Fruit fly (Drosophila melanogaster): Measurements from ENCODE around the gene Vps29.
A peak's percentile ranks its signal among the peaks of the same experiment; 100 is the strongest.

The Vps29 gene

DNA sequence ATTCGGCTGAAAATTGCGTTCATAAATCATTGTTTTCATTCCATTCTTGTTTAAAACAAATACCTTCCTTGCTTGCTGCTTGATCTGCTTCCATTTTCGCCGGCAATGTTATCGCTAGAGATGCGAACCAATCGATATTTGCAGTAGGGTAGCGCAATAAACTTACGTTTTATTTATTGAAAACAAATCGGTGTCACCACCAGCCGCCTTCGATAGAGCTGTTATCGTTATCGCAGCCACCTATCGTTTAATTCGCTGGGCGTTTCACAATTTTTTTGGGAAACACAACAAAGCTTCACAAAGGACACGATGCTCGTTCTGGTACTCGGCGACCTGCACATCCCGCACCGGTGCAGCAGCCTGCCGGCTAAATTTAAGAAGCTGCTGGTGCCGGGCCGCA is at the start of gene Vps29, which contains the start of gene Tfb4:
Vps29 (plus strand) TSS at position 213 of the 400 bp plus-strand sequence.
Tfb4 (minus strand) TSS at position 124 of the 400 bp plus-strand sequence.
- TF ChIP-seq CG8478 (optimal IDR thresholded peaks at IDR 0.05), result no peak
- no peak for TF ChIP-seq CTCF (optimal IDR thresholded peaks at IDR 0.05)

DNA sequence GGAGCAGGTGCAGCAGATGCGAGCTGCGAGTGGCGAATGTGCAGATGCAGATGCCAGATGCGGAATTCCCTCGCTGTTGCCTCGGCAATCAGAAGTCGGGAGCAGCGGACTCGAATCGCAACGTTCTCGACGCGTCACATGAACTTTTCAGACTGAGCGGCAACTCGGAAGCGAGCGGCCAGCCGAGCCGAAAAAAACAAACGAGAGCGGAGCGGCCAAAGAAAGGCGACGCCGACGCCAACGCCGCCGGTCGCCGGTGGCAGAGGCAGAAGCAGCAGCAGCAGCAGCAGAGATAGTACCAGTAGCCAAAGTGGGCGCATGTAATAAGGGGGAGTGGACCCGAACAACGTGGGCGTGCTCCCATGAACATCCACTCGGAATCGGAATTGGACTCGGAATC is 48.2 kb upstream of the Vps29 start, which contains the start of gene CG4629:
CG4629 (minus strand) TSS at position 156 of the 400 bp plus-strand sequence.
- TF ChIP-seq CTCF (optimal IDR thresholded peaks at IDR 0.05), result no peak
- no peak for TF ChIP-seq CG8478 (optimal IDR thresholded peaks at IDR 0.05)

DNA sequence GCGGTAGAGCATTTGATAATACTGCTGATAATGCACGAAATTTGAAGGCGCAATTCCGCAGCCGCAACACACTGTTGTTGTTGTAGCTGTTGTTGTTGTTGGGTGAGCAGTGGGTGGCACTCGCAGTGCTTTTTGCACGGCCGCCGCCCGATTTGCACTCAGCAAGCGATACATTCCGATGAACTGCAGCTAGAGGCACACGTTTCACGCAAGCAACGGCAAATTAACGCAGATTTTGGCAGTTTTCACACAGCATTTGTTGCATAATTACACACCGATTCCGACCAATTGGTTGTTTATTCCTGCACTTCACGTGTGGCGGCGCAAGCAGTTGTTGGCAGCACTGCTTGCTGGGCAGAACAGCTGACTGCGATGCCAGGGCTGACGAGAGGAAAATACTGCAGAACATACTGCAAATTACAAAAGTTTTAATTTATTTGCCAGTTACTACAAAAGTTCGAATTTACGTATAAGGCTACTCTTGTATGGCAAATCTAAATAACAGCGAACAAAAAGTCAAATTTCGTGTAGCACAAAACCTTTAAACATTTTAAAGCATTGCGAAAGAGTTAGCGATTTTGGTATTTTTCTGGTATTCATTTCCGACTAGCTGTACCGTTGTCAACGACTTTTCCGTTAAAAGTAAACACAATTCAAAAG is 42.4 kb upstream of the Vps29 start, which contains the start of the genes PolrMT and CG14339:
PolrMT (minus strand) TSS at position 345 of the 660 bp plus-strand sequence.
CG14339 (plus strand) TSS at position 512 of the 660 bp plus-strand sequence.
- TF ChIP-seq CG8478 (optimal IDR thresholded peaks at IDR 0.05) (no peak), CTCF (optimal IDR thresholded peaks at IDR 0.05) (peak in 1 of 2 experiments; percentile 18)

DNA sequence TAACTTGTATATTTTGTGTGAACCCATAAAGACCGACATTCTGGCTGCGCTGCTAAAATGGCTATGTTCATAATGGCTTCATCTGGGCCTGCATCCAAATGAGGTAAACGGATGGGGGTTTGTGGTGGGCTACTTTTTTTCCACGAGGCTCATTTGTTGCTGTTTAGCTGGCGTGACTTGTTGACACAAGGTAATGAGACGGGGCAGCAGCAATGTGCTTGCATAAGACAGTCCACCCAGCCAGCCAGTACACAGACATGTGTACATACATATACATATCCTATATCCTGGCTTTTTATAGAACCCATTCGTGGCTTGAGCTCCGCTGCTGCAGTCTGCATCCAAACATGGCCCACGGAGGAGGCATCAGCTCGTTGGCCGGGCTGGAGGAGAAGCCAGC is 37.9 kb upstream of the Vps29 start, which contains the start of gene CG14340:
CG14340 (plus strand) TSS at position 301 of the 400 bp plus-strand sequence.
- TF ChIP-seq CTCF (optimal IDR thresholded peaks at IDR 0.05), result no peak

DNA sequence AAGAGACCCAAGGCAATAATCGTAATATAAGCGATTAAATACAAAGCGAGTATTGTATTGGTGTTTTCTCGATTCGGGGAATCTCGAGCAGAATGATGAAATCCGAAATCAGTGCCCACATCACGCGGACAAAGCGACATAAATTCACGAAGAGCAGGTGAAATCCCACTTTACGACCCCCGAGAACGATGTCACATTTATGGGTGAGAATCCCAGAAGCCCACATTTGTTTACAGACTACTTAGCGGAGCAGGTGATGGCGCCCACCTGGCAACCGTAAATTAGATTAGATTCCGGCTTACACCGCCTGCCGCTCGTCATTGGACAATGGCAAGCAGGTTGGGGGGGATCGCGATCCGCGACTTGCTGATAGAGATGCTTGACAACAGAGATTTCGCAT is 36.3 kb upstream of the Vps29 start:
- TF ChIP-seq CG8478 (optimal IDR thresholded peaks at IDR 0.05) (no peak), CTCF (optimal IDR thresholded peaks at IDR 0.05) (no peak)

DNA sequence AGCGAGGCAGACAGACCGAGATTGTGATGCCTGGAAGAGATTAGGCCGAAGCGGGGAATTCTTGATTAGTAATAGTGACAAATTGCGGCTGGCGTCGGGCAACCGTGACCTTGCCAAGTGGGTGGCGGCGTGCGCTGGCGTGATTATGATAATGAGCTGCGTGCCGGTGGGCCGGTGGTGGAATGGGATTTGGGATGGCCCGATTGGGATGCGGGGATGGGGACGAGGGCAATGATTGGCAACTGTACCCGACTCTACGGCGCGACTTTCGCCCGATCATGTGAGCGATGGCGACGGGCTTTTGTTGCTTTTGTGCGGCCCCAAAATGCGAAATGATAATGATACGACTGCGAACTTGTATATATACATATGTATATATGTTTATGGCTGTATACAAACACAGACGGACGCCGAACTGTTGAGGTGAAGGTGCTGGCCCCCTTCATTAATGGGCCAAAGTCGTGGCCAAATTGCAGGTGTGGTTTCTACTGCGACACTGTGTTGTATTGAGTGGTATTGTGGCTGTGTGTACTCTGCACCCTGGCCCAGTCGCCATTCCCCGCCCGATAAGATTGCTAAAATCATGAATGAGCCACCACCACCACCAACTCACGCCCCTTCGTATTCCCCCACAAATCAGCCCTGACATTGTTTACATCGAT is 33.8 kb upstream of the Vps29 start:
- TF ChIP-seq CTCF (optimal IDR thresholded peaks at IDR 0.05) (no peak), CG8478 (optimal IDR thresholded peaks at IDR 0.05) (no peak)

DNA sequence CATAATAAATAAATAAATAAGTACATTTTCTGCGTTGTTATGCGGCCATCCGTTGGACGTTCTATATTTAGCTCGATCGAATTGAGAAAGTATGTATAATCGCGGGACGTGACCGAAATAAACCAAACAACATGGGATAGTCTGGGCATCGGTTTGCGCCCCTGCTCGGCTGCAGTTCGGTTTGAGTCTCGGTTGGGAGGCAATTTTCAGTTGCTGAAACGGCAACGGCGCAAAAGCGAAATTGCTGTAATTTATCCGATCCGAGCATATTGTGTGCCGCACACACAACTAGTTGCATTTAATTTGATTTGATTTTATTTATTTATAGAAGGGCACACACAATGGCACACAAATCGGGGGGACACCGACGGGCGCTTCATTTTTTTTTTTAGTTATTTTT is 32.4 kb upstream of the Vps29 start:
- no peak for TF ChIP-seq CG8478 (optimal IDR thresholded peaks at IDR 0.05)
- TF ChIP-seq CTCF (optimal IDR thresholded peaks at IDR 0.05), result peak; percentile 11 to 51

DNA sequence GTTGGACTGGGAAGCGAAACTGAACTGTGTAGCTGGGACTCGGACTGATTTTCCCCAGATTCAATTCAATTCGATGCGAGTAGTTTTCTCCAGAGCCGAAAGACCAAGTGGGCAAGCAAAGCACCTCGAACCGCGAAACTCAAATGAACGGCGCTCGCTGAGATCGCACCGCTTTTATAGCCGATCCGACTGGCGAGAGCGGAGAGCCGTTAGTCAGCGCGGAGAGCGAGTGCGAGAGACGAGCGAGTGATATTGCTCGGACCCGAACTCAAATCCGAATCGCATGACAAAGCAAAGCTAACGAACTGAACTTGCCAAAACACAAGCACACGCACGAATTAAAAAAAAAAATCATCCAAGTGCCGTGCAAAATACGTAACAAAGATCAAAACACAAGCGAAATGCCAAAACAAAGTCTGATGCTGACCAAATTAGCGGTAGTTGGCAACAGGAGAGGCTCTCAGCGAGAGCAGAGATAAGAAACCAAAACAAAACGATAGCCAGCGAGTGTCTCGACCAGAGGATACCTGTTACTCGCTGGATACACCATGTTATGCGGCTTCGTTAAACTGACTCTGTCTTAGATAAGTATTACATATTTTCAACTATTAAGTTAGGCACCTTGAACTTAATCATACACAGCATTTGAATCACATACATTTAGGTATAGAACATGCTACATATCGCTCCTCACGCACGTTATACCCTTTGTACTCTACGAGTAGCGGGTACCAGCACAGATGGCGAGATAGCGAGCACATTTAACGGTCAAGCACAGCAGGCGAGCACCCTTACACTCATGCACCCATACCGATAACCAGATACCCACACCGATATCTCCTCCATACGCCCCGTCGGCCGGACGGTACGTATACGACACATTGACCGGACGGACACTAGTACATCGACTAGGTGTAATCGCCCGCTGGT is 31.4 kb upstream of the Vps29 start:
- TF ChIP-seq CTCF (optimal IDR thresholded peaks at IDR 0.05) (no peak), CG8478 (optimal IDR thresholded peaks at IDR 0.05) (no peak)

DNA sequence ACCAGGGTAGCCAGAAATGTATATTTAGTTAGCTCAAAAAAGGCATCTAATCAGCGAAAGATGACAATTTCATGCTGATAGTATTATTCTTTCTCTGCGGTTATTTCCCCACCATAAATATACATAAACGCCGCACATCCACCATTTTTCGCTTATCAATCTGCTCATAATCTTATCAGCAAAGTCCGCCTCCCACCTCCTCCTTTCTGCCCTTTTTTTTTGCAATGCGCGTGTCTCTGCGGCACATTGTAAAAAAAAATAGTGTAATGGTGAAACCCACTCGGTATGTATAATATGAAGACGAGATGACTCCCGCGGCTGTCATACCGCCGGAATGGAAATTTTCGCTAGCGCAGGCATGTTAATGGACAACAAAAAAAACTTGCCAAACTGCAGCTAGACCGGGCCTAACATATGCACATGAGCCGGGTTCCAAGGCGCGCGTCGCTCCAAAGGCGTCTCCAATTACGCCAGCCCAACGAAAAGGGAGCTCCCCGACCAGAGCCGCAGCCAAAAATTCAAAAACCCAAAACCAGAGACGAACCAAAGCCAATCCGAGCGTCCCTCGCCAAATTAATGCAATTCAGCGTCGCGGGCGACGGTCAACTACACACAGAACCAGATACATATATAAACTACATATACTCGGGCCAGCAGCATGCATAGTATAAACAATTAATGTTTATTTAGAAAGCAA is 30.2 kb upstream of the Vps29 start:
- TF ChIP-seq CTCF (optimal IDR thresholded peaks at IDR 0.05) (no peak), CG8478 (optimal IDR thresholded peaks at IDR 0.05) (no peak)

DNA sequence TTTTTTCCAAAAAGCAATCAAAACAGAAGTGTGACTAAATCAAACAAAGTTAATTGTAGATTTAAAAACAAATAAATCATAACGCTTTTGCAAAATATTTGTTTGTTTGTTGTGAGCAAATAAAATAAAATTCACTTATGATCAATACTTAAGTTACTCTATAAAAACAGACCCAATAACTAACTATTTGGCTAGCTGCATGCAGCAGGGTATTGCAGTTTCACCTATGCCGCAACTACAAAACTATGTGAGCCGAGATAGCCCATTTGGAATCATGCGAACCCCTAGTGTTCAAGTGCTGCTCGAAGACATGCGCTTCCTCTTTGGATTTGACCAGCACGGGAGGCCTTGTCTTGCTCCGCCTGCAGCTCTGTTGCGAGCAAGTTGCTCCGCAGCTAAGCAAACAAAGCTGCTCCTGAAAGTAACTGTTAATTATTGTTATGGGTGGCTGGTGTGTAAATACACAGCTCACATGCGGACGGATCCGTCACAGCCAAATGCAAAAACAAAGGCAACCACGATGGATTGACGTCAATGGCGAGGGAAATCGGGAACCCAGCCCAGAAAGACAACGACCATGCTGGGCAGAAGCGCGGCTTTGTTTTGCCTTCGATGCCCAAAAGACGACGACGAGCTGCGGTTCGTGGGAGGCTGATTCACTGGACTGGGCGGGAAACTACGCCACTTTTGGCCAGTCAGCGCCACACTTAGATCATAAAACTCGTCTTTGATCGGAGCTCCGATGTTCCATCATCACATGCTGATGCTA is 28.4 kb upstream of the Vps29 start:
- TF ChIP-seq CTCF (optimal IDR thresholded peaks at IDR 0.05), result no peak
- TF ChIP-seq CG8478 (optimal IDR thresholded peaks at IDR 0.05), result no peak

DNA sequence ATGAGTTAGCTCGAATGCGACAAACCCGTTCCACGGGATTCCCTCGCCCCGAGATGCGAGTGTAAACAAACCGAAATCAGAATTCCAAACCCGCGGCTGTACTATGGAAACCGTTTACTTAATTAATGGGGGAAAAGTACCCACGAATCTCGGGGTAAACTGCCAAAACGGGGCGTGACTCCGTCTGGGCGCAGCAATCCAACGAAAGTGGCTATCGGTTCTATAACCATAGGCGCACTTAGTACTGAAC is 27.9 kb upstream of the Vps29 start:
- TF ChIP-seq CTCF (optimal IDR thresholded peaks at IDR 0.05) (no peak), CG8478 (optimal IDR thresholded peaks at IDR 0.05) (no peak)

DNA sequence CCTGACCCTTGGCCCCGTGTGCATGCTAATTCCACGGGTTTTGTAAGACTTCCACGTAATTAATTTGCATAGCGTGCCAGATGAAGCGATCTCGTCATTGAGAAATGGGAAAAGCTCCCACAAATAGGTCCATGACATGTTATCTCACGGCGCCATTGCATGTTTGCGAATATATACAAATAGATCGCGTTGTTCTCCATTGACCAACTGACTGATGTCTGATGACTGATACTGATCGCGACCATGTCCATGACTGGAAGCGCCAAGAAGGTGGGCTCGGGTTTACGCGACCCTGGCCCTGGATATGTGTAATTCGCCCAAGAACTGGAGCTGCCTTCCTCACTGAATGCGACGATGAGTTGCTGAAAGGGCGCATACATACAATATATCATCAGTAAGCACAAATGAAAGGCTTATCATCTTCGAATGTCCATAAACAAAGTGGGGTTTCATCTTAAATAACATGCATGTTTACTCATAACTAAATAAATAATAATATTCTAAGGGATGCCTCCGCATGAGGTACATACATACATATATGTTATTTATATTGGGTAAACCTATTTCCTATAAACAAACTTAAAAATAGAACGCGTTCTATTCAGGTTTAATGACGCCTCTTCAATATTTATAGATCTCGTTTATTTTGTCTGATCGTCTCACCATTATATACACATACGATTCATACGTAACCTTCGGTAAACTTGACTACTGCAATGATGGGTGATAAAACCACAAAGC is 27.3 kb upstream of the Vps29 start:
- TF ChIP-seq CTCF (optimal IDR thresholded peaks at IDR 0.05) (no peak), CG8478 (optimal IDR thresholded peaks at IDR 0.05) (no peak)

DNA sequence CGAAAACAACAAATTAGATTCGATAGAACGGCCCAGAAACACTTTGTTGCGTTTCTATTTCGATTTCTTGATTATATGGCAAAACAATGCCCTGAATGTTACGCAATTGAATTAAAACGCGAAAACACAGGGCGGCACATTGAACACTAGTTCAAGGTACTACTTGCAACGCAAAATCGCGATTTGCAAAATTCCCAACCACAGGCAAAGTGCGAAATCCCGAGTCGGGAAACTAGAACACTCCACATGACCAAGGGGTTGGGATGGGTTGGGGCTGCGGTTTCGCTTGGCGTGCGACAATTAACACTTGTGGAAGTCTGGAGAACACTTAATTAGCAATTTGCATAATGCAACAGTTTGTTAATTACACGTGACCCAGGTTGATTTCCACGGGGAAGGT is 26.3 kb upstream of the Vps29 start:
- TF ChIP-seq CTCF (optimal IDR thresholded peaks at IDR 0.05), result no peak
- TF ChIP-seq CG8478 (optimal IDR thresholded peaks at IDR 0.05), result no peak
